Fruit fly (Drosophila melanogaster) whole organism, adult: ENCODE results near the gene Bicra.

Source experiments
- CG11617 ChIP-seq: fragments of 200-800 bp; sonication (Bioruptor generic); optimal IDR thresholded peaks from 2 replicates; lab custom pipeline; 2017; ENCODE audit warnings: mild to moderate bottlenecking, missing biosample characterization, missing genetic modification reagents, missing genetic modification characterization
- CG12768 ChIP-seq: fragments of 200-800 bp; sonication (Bioruptor generic); optimal IDR thresholded peaks from 2 replicates; lab custom pipeline; 2017; ENCODE audit warnings: missing biosample characterization, missing genetic modification characterization, mild to moderate bottlenecking, moderate library complexity, missing genetic modification reagents
- CG14711 ChIP-seq: fragments of 200-800 bp; sonication (Bioruptor generic); optimal IDR thresholded peaks from 2 replicates; lab custom pipeline; 2018; ENCODE audit warnings: missing biosample characterization, mild to moderate bottlenecking, missing genetic modification characterization, moderate library complexity
- CG1620 ChIP-seq: fragments of 200-800 bp; sonication (Bioruptor generic); optimal IDR thresholded peaks from 2 replicates; lab custom pipeline; 2016; ENCODE audit warnings: missing biosample characterization, missing genetic modification characterization
- CG33017 ChIP-seq: fragments of 200-800 bp; sonication (Bioruptor generic); optimal IDR thresholded peaks from 2 replicates; lab custom pipeline; 2018; ENCODE audit warnings: missing biosample characterization, mild to moderate bottlenecking, missing genetic modification characterization, moderate library complexity
- CG5204 ChIP-seq: fragments of 200-800 bp; sonication (Bioruptor generic); optimal IDR thresholded peaks from 2 replicates; lab custom pipeline; 2016; ENCODE audit warnings: missing biosample characterization, missing genetic modification characterization
- CG7045 ChIP-seq: fragments of 200-800 bp; sonication (Bioruptor generic); optimal IDR thresholded peaks from 2 replicates; lab custom pipeline; 2017; ENCODE audit warnings: missing biosample characterization, mild to moderate bottlenecking, missing genetic modification characterization
- CG7101 ChIP-seq: fragments of 200-800 bp; sonication (Bioruptor generic); optimal IDR thresholded peaks from 2 replicates; lab custom pipeline; 2018; ENCODE audit warnings: missing biosample characterization, mild to moderate bottlenecking, missing genetic modification characterization, moderate library complexity
- Clk ChIP-seq: fragments of 200-800 bp; sonication (Bioruptor generic); optimal IDR thresholded peaks from 2 replicates; lab custom pipeline; 2017; ENCODE audit warnings: missing biosample characterization, missing genetic modification characterization
- Crg-1 ChIP-seq: fragments of 200-800 bp; sonication (Bioruptor generic); optimal IDR thresholded peaks from 2 replicates; lab custom pipeline; 2016; ENCODE audit warnings: missing biosample characterization, missing genetic modification characterization
- Hr96 ChIP-seq: fragments of 200-800 bp; sonication (Bioruptor generic); optimal IDR thresholded peaks from 2 replicates; lab custom pipeline; 2016; ENCODE audit warnings: missing biosample characterization, missing genetic modification characterization
- Mnt ChIP-seq: fragments of 200-800 bp; sonication (Bioruptor generic); optimal IDR thresholded peaks from 2 replicates; lab custom pipeline; 2016; ENCODE audit warnings: missing biosample characterization, mild to moderate bottlenecking, missing genetic modification characterization
- bab1 ChIP-seq: fragments of 200-800 bp; sonication (Bioruptor generic); optimal IDR thresholded peaks from 3 replicates; lab custom pipeline; 2019; ENCODE audit warnings: missing biosample characterization, mild to moderate bottlenecking, missing genetic modification characterization, moderate library complexity
- cic ChIP-seq: fragments of 200-800 bp; sonication (Bioruptor generic); optimal IDR thresholded peaks from 2 replicates; lab custom pipeline; 2017; ENCODE audit warnings: missing biosample characterization, mild to moderate bottlenecking, missing genetic modification characterization, moderate library complexity
- cnc ChIP-seq, 2 experiments: fragments of >200 bp; optimal IDR thresholded peaks; 2 replicates each; lab custom pipeline; 2017
- kay ChIP-seq: fragments of 200-800 bp; sonication (Bioruptor generic); peaks from one replicate; lab custom pipeline; 2016; ENCODE audit warnings: missing biosample characterization, missing genetic modification characterization, borderline replicate concordance
- ovo ChIP-seq: fragments of 200-800 bp; sonication (Bioruptor generic); optimal IDR thresholded peaks from 2 replicates; lab custom pipeline; 2016; ENCODE audit warnings: missing biosample characterization, missing genetic modification characterization
- pad ChIP-seq: fragments of 200-800 bp; sonication (Bioruptor generic); optimal IDR thresholded peaks from 3 replicates; lab custom pipeline; 2017; ENCODE audit warnings: missing biosample characterization, missing genetic modification characterization, mild to moderate bottlenecking, moderate library complexity, missing genetic modification reagents
- tj ChIP-seq: fragments of 200-800 bp; sonication (Bioruptor generic); optimal IDR thresholded peaks from 3 replicates; lab custom pipeline; 2017; ENCODE audit warnings: missing biosample characterization, mild to moderate bottlenecking, missing genetic modification characterization, moderate library complexity
- toe ChIP-seq: fragments of 200-800 bp; sonication (Bioruptor generic); optimal IDR thresholded peaks from 2 replicates; lab custom pipeline; 2016; ENCODE audit warnings: missing biosample characterization, missing genetic modification characterization

Bicra gene

dm6 chr3R:29071141-29071540, 8.3 kb downstream of the Bicra start:
- no peak for TF ChIP-seq CG33017 (tag; lab: Kevin White, UChicago)
- no peak for TF ChIP-seq Mnt
- TF ChIP-seq CG14711 (tag; lab: Kevin White, UChicago): no peak
- no peak for TF ChIP-seq Crg-1 (GFP tag; lab: Kevin White, UChicago)
- TF ChIP-seq cic (GFP tag; lab: Kevin White, UChicago): no peak
- TF ChIP-seq pad (GFP tag; lab: Kevin White, UChicago): no peak
- no peak for TF ChIP-seq CG1620 (GFP tag; lab: Kevin White, UChicago)
- TF ChIP-seq Clk (GFP tag; lab: Kevin White, UChicago): no peak
- TF ChIP-seq bab1 (GFP tag; lab: Kevin White, UChicago): no peak
- no peak for TF ChIP-seq kay (GFP tag; lab: Kevin White, UChicago)
- no peak for TF ChIP-seq toe (GFP tag; lab: Kevin White, UChicago)
- TF ChIP-seq Hr96: no peak

- TF ChIP-seq toe (GFP tag; lab: Kevin White, UChicago): no peak
- TF ChIP-seq CG5204: no peak
- no peak for TF ChIP-seq CG1620 (GFP tag; lab: Kevin White, UChicago)
- no peak for TF ChIP-seq Crg-1 (GFP tag; lab: Kevin White, UChicago)
- no peak for TF ChIP-seq cnc (optimal IDR thresholded peaks at IDR 0.05; lab: Kevin White, UChicago)
- TF ChIP-seq tj (GFP tag; lab: Kevin White, UChicago): no peak
Observed at dm6 chr3R:29072834-29073233, 10.0 kb downstream of the Bicra start.

- TF ChIP-seq CG1620 (GFP tag; lab: Kevin White, UChicago) (no peak), Mnt (peak; percentile 12), Crg-1 (GFP tag; lab: Kevin White, UChicago) (peak; percentile 37), CG7045 (GFP tag; lab: Kevin White, UChicago) (peak; percentile 36), CG14711 (tag; lab: Kevin White, UChicago) (no peak), ovo (GFP tag; lab: Kevin White, UChicago) (no peak), cic (GFP tag; lab: Kevin White, UChicago) (no peak), Hr96 (no peak), pad (GFP tag; lab: Kevin White, UChicago) (peak; percentile 8), Clk (GFP tag; lab: Kevin White, UChicago) (no peak), bab1 (GFP tag; lab: Kevin White, UChicago) (no peak), tj (GFP tag; lab: Kevin White, UChicago) (peak; percentile 45), CG33017 (tag; lab: Kevin White, UChicago) (peak; percentile 33), cnc (optimal IDR thresholded peaks at IDR 0.05; lab: Kevin White, UChicago) (no peak), CG5204 (no peak), CG11617 (GFP tag; lab: Kevin White, UChicago) (peak; percentile 2), CG7101 (tag; lab: Kevin White, UChicago) (peak; percentile 27), toe (GFP tag; lab: Kevin White, UChicago) (peak; percentile 53), kay (GFP tag; lab: Kevin White, UChicago) (peak; percentile 22), CG12768 (peak; percentile 67)
Observed at dm6 chr3R:29074001-29074609, 11.3 kb downstream of the Bicra start.

dm6 chr3R:29075631-29076398, 13.0 kb downstream of the Bicra start:
- TF ChIP-seq Clk (GFP tag; lab: Kevin White, UChicago) (no peak), CG5204 (no peak), CG7101 (tag; lab: Kevin White, UChicago) (no peak), CG7045 (GFP tag; lab: Kevin White, UChicago) (no peak), Hr96 (no peak), CG14711 (tag; lab: Kevin White, UChicago) (no peak), CG11617 (GFP tag; lab: Kevin White, UChicago) (no peak), bab1 (GFP tag; lab: Kevin White, UChicago) (no peak), CG33017 (tag; lab: Kevin White, UChicago) (no peak), CG12768 (no peak), kay (GFP tag; lab: Kevin White, UChicago) (no peak), cnc (optimal IDR thresholded peaks at IDR 0.05; lab: Kevin White, UChicago) (no peak), pad (GFP tag; lab: Kevin White, UChicago) (no peak), cic (GFP tag; lab: Kevin White, UChicago) (no peak), Crg-1 (GFP tag; lab: Kevin White, UChicago) (no peak), toe (GFP tag; lab: Kevin White, UChicago) (no peak), CG1620 (GFP tag; lab: Kevin White, UChicago) (no peak), ovo (GFP tag; lab: Kevin White, UChicago) (no peak), tj (GFP tag; lab: Kevin White, UChicago) (no peak), Mnt (no peak)

- TF ChIP-seq Hr96: no peak
- TF ChIP-seq tj (GFP tag; lab: Kevin White, UChicago): peak; percentile 92
Observed at dm6 chr3R:29076609-29077008, 13.8 kb downstream of the Bicra start.

- TF ChIP-seq kay (GFP tag; lab: Kevin White, UChicago) (peak; percentile 41), tj (GFP tag; lab: Kevin White, UChicago) (peak; percentile 70), CG7101 (tag; lab: Kevin White, UChicago) (no peak)
Observed at dm6 chr3R:29077572-29077971, 14.7 kb downstream of the Bicra start.
